Worm (Caenorhabditis elegans) whole organism, young adult: ENCODE results near the gene fbxb-19.

ENCODE experiments used
- B0035.1 ChIP-seq: sonication (generic microtip); optimal IDR thresholded peaks from 2 replicates; lab custom pipeline; 2016; ENCODE audit warnings: missing genetic modification characterization, mild to moderate bottlenecking, missing compliant biosample characterization, missing genotype, missing genetic modification reagents
- B0261.1 ChIP-seq: sonication (generic microtip); optimal IDR thresholded peaks from 2 replicates; lab custom pipeline; 2016; ENCODE audit warnings: mild to moderate bottlenecking, missing genetic modification characterization, moderate library complexity, missing compliant biosample characterization
- C06A6.2 ChIP-seq: fragments of 200-800 bp; sonication (Bioruptor generic); conservative IDR thresholded peaks from 2 replicates; pipeline ENCODE4 v1.3.6; 2022; ENCODE audit warnings: missing genetic modification characterization, missing compliant biosample characterization
- F57C9.4 ChIP-seq: sonication (generic microtip); optimal IDR thresholded peaks from 2 replicates; lab custom pipeline; 2017; ENCODE audit warnings: mild to moderate bottlenecking, missing genetic modification characterization, missing compliant biosample characterization
- T07F8.4 ChIP-seq: sonication (generic microtip); optimal IDR thresholded peaks from 2 replicates; lab custom pipeline; 2016; ENCODE audit warnings: mild to moderate bottlenecking, missing genetic modification characterization, moderate library complexity, missing compliant biosample characterization
- T26A5.8 ChIP-seq: sonication (generic microtip); optimal IDR thresholded peaks from 2 replicates; lab custom pipeline; 2016; ENCODE audit warnings: missing genetic modification characterization, missing compliant biosample characterization
- Y53F4B.3 ChIP-seq: fragments of 200-800 bp; sonication (Bioruptor generic); IDR thresholded peaks from 2 replicates; pipeline ENCODE4 v1.3.6; 2022; ENCODE audit warnings: missing genetic modification reagents, missing genetic modification characterization, missing compliant biosample characterization
- Y56A3A.18 ChIP-seq: fragments of 200-800 bp; sonication (Bioruptor generic); IDR thresholded peaks from 2 replicates; pipeline ENCODE4 v1.3.6; 2022; ENCODE audit warnings: missing genetic modification reagents, missing genetic modification characterization, missing compliant biosample characterization
- Y79H2A.3 ChIP-seq: fragments of 200-800 bp; sonication (Bioruptor generic); conservative IDR thresholded peaks from 2 replicates; pipeline ENCODE4 v1.3.6; 2022; ENCODE audit warnings: missing genetic modification reagents, missing genetic modification characterization, missing compliant biosample characterization
- ZK185.1 ChIP-seq: sonication (generic microtip); optimal IDR thresholded peaks from 2 replicates; lab custom pipeline; 2016; ENCODE audit warnings: mild to moderate bottlenecking, missing genetic modification characterization, missing compliant biosample characterization; ENCODE audit not compliant: poor library complexity, severe bottlenecking
- akir-1 ChIP-seq: fragments of 200-800 bp; sonication (Bioruptor generic); optimal IDR thresholded peaks from 2 replicates; lab custom pipeline; 2018; ENCODE audit warnings: mild to moderate bottlenecking, missing genetic modification characterization, moderate library complexity, missing compliant biosample characterization
- attf-5 ChIP-seq: fragments of 200-800 bp; sonication (Bioruptor generic); optimal IDR thresholded peaks from 2 replicates; lab custom pipeline; 2018; ENCODE audit warnings: mild to moderate bottlenecking, missing genetic modification characterization, missing compliant biosample characterization
- ceh-40 ChIP-seq: fragments of 200-800 bp; sonication (Bioruptor generic); IDR thresholded peaks from 2 replicates; pipeline ENCODE4 v1.3.6; 2022; ENCODE audit warnings: missing genetic modification characterization, missing compliant biosample characterization
- chd-7 ChIP-seq: sonication (generic microtip); optimal IDR thresholded peaks from 2 replicates; lab custom pipeline; 2016; ENCODE audit warnings: mild to moderate bottlenecking, missing genetic modification characterization, moderate library complexity, missing compliant biosample characterization
- egl-18 ChIP-seq: fragments of 200-800 bp; sonication (Bioruptor generic); IDR thresholded peaks from 2 replicates; pipeline ENCODE4 v1.3.6; 2022; ENCODE audit warnings: missing genetic modification reagents, missing genetic modification characterization, missing compliant biosample characterization
- egrh-3 ChIP-seq: fragments of 200-800 bp; sonication (Bioruptor generic); IDR thresholded peaks from 2 replicates; pipeline ENCODE4 v1.3.6; 2022; ENCODE audit warnings: missing genetic modification reagents, missing genetic modification characterization, missing compliant biosample characterization
- fkh-3 ChIP-seq: sonication (generic microtip); optimal IDR thresholded peaks from 2 replicates; lab custom pipeline; 2016; ENCODE audit warnings: mild to moderate bottlenecking, missing genetic modification characterization, missing compliant biosample characterization
- hlh-26 ChIP-seq: fragments of 200-800 bp; sonication (Bioruptor generic); conservative IDR thresholded peaks from 2 replicates; pipeline ENCODE4 v1.3.6; 2022; ENCODE audit warnings: missing genetic modification reagents, missing genetic modification characterization, missing compliant biosample characterization
- hmg-1.2 ChIP-seq: fragments of 200-800 bp; sonication (Bioruptor generic); IDR thresholded peaks from 2 replicates; pipeline ENCODE4 v1.3.6; 2022; ENCODE audit warnings: missing genetic modification reagents, missing genetic modification characterization, missing compliant biosample characterization
- hmg-20 ChIP-seq: fragments of 200-800 bp; sonication (Bioruptor generic); IDR thresholded peaks from 2 replicates; pipeline ENCODE4 v1.3.6; 2022; ENCODE audit warnings: missing genetic modification reagents, missing genetic modification characterization, missing compliant biosample characterization
- let-526 ChIP-seq: fragments of 200-800 bp; sonication (Bioruptor generic); IDR thresholded peaks from 2 replicates; pipeline ENCODE4 v1.3.6; 2022; ENCODE audit warnings: missing genetic modification reagents, missing genetic modification characterization, missing compliant biosample characterization
- lin-35 ChIP-seq, 3 experiments: fragments of 150-350 bp in 2 of 3; sonication (generic microtip) in 1 of 3; optimal IDR thresholded peaks; 2 replicates each; lab custom pipeline; 2014 to 2018; ENCODE audit warnings: missing biosample characterization in 3 of 3, missing genetic modification characterization in 3 of 3, missing genetic modification reagents in 3 of 3
- lsl-1 ChIP-seq: fragments of 200-800 bp; sonication (Bioruptor generic); optimal IDR thresholded peaks from 2 replicates; lab custom pipeline; 2018; ENCODE audit warnings: mild to moderate bottlenecking, missing genetic modification characterization, moderate library complexity, missing compliant biosample characterization
- madf-10 ChIP-seq: sonication (generic microtip); optimal IDR thresholded peaks from 2 replicates; lab custom pipeline; 2016; ENCODE audit warnings: mild to moderate bottlenecking, missing genetic modification characterization, missing compliant biosample characterization
- mxl-1 ChIP-seq: sonication (generic microtip); optimal IDR thresholded peaks from 2 replicates; lab custom pipeline; 2016; ENCODE audit warnings: missing genetic modification characterization, missing compliant biosample characterization
- tlf-1 ChIP-seq: fragments of 200-800 bp; sonication (Bioruptor generic); optimal IDR thresholded peaks from 2 replicates; lab custom pipeline; 2018; ENCODE audit warnings: mild to moderate bottlenecking, missing genetic modification characterization, missing compliant biosample characterization
- unc-62 ChIP-seq: fragments of 150-350 bp; optimal IDR thresholded peaks from 2 replicates; lab custom pipeline; 2014; ENCODE audit warnings: missing biosample characterization, missing genetic modification reagents, missing genetic modification characterization
- zfh-2 ChIP-seq: fragments of 200-800 bp; sonication (Bioruptor generic); conservative IDR thresholded peaks from 2 replicates; pipeline ENCODE4 v1.3.6; 2022; ENCODE audit warnings: missing genetic modification reagents, missing genetic modification characterization, missing compliant biosample characterization
- ztf-18 ChIP-seq: sonication (generic microtip); optimal IDR thresholded peaks from 2 replicates; lab custom pipeline; 2016; ENCODE audit warnings: missing genotype, mild to moderate bottlenecking, missing genetic modification characterization, missing compliant biosample characterization

Gene fbxb-19

ce11 chrII:1648768-1649167 lies 40.2 kb downstream of the fbxb-19 start, which contains the start of gene fbxb-21:
fbxb-21 (minus strand) TSS chrII:1648868.
- no peak for TF ChIP-seq hmg-1.2 (GFP tag; lab: Robert Waterston, UW)
- no peak for TF ChIP-seq egrh-3 (GFP tag; lab: Robert Waterston, UW)
- no peak for TF ChIP-seq Y53F4B.3 (GFP tag; lab: Robert Waterston, UW)
- TF ChIP-seq tlf-1: no peak
- no peak for TF ChIP-seq egl-18 (GFP tag; lab: Robert Waterston, UW)
- no peak for TF ChIP-seq C06A6.2 (GFP tag; lab: Robert Waterston, UW)
- no peak for TF ChIP-seq T07F8.4 (tag; lab: Kevin White, UChicago)
- TF ChIP-seq madf-10 (tag; lab: Kevin White, UChicago): no peak
- TF ChIP-seq chd-7 (tag; lab: Kevin White, UChicago): no peak
- TF ChIP-seq lsl-1 (GFP tag; lab: Kevin White, UChicago): no peak
- no peak for TF ChIP-seq lin-35 (GFP tag; optimal IDR thresholded peaks at IDR 0.05; lab: Kevin White, UChicago)
- TF ChIP-seq Y79H2A.3 (GFP tag; lab: Robert Waterston, UW): no peak
- no peak for TF ChIP-seq attf-5 (GFP tag; lab: Kevin White, UChicago)
- no peak for TF ChIP-seq F57C9.4 (tag; lab: Kevin White, UChicago)
- TF ChIP-seq hlh-26: no peak
- TF ChIP-seq ZK185.1 (tag; lab: Kevin White, UChicago): no peak
- no peak for TF ChIP-seq B0035.1

ce11 chrII:1646199-1646598 lies 42.8 kb downstream of the fbxb-19 start, which contains the start of gene ZC204.17:
ZC204.17 (minus strand) TSS chrII:1646299.
- TF ChIP-seq akir-1 (GFP tag; lab: Kevin White, UChicago): no peak
- TF ChIP-seq unc-62 (GFP tag; lab: Kevin White, UChicago): no peak
- no peak for TF ChIP-seq let-526

ce11 chrII:1644777-1645348 lies 44.1 kb downstream of the fbxb-19 start, which contains the start of gene ZC204.6:
ZC204.6 (minus strand) TSS chrII:1644827.
- TF ChIP-seq B0261.1 (tag; lab: Kevin White, UChicago) (no peak), fkh-3 (no peak), zfh-2 (GFP tag; lab: Robert Waterston, UW) (peak; percentile 84)

ce11 chrII:1640496-1640895 lies 48.5 kb downstream of the fbxb-19 start, which contains the start of gene srh-72:
srh-72 (minus strand) TSS chrII:1640596.
- TF ChIP-seq ceh-40 (GFP tag; lab: Robert Waterston, UW): no peak
- no peak for TF ChIP-seq T26A5.8 (tag; lab: Kevin White, UChicago)
- TF ChIP-seq ztf-18: no peak
- TF ChIP-seq hmg-20 (GFP tag; lab: Robert Waterston, UW): no peak
- TF ChIP-seq egl-18 (GFP tag; lab: Robert Waterston, UW): no peak
- no peak for TF ChIP-seq Y56A3A.18 (GFP tag; lab: Robert Waterston, UW)
- TF ChIP-seq mxl-1: no peak
